Worm (Caenorhabditis elegans): ENCODE results near the gene Y73C8B.9.

Gene Y73C8B.9

ce11 chrV:3195814-3196213, 2.5 kb downstream of the Y73C8B.9 start:
- no peak for TF ChIP-seq sem-2 (GFP tag; optimal IDR thresholded peaks at IDR 0.05)
- no peak for TF ChIP-seq lsy-2 (tag; optimal IDR thresholded peaks at IDR 0.05)
- no peak for TF ChIP-seq mep-1 (tag; optimal IDR thresholded peaks at IDR 0.05)

ce11 chrV:3196832-3197329, 3.5 kb downstream of the Y73C8B.9 start, which contains the start of the genes Y73C8B.1 and Y73C8B.5:
TSS of gene Y73C8B.1 (minus strand) at chrV:3196882.
TSS of gene Y73C8B.5 (plus strand) at chrV:3197268.
- no peak for TF ChIP-seq elt-1 (tag; optimal IDR thresholded peaks at IDR 0.05; ENCODE audit: borderline replicate concordance, insufficient read depth)
- TF ChIP-seq sptf-1 (tag; optimal IDR thresholded peaks at IDR 0.05) = no peak
- TF ChIP-seq ces-1 (GFP tag; optimal IDR thresholded peaks at IDR 0.05) = no peak
- no peak for TF ChIP-seq unc-39 (tag; optimal IDR thresholded peaks at IDR 0.05)
- TF ChIP-seq nhr-28 (tag; optimal IDR thresholded peaks at IDR 0.05) = no peak
- TF ChIP-seq mab-5 (tag; optimal IDR thresholded peaks at IDR 0.05) = no peak
- TF ChIP-seq ceh-39 (tag; optimal IDR thresholded peaks at IDR 0.05) = no peak
- TF ChIP-seq ztf-11 (tag; optimal IDR thresholded peaks at IDR 0.05) = no peak
- no peak for TF ChIP-seq lsy-2 (tag; optimal IDR thresholded peaks at IDR 0.05)
- TF ChIP-seq bed-3 (GFP tag; optimal IDR thresholded peaks at IDR 0.05) = no peak
- no peak for TF ChIP-seq M03D4.4 (tag; optimal IDR thresholded peaks at IDR 0.05)

- TF ChIP-seq unc-62 (GFP tag; optimal IDR thresholded peaks at IDR 0.05) = no peak
Measured at ce11 chrV:3200323-3200722, 7.0 kb downstream of the Y73C8B.9 start, which contains the start of gene K08D9.4. TSS of gene K08D9.4 (minus strand) at chrV:3200423.

ce11 chrV:3204433-3204832, 11.1 kb downstream of the Y73C8B.9 start:
- TF ChIP-seq ces-1 (GFP tag; optimal IDR thresholded peaks at IDR 0.05) (no peak), lsy-2 (tag; optimal IDR thresholded peaks at IDR 0.05) (no peak), nhr-237 (tag; optimal IDR thresholded peaks at IDR 0.05) (no peak), snpc-4 (tag; optimal IDR thresholded peaks at IDR 0.05) (no peak), unc-39 (tag; optimal IDR thresholded peaks at IDR 0.05) (no peak), flh-1 (GFP tag; optimal IDR thresholded peaks at IDR 0.05) (no peak), tbx-8 (GFP tag; optimal IDR thresholded peaks at IDR 0.05) (no peak), ceh-83 (GFP tag; optimal IDR thresholded peaks at IDR 0.05) (no peak), M03D4.4 (tag; optimal IDR thresholded peaks at IDR 0.05) (no peak), elt-3 (tag; optimal IDR thresholded peaks at IDR 0.05) (no peak), ceh-43 (GFP tag; optimal IDR thresholded peaks at IDR 0.05) (no peak), mls-2 (tag; optimal IDR thresholded peaks at IDR 0.05) (no peak), unc-62 (GFP tag; optimal IDR thresholded peaks at IDR 0.05) (no peak), drap-1 (GFP tag; optimal IDR thresholded peaks at IDR 0.05) (no peak), lin-13 (tag; optimal IDR thresholded peaks at IDR 0.05) (no peak), nhr-28 (tag; optimal IDR thresholded peaks at IDR 0.05) (no peak), ceh-39 (tag; optimal IDR thresholded peaks at IDR 0.05) (no peak), ham-2 (GFP tag; optimal IDR thresholded peaks at IDR 0.05) (no peak), unc-120 (tag; optimal IDR thresholded peaks at IDR 0.05; ENCODE audit: poor library complexity, severe bottlenecking) (no peak), nhr-76 (tag; optimal IDR thresholded peaks at IDR 0.05) (no peak)

ce11 chrV:3208940-3209339, 15.6 kb downstream of the Y73C8B.9 start:
- TF ChIP-seq hlh-1 (tag; optimal IDR thresholded peaks at IDR 0.05) (peak; percentile 51), M03D4.4 (tag; optimal IDR thresholded peaks at IDR 0.05) (no peak), mep-1 (tag; optimal IDR thresholded peaks at IDR 0.05) (no peak)

- no peak for TF ChIP-seq ztf-11 (tag; optimal IDR thresholded peaks at IDR 0.05)
- TF ChIP-seq cnd-1 (tag; optimal IDR thresholded peaks at IDR 0.05) = no peak
- TF ChIP-seq unc-120 (tag; optimal IDR thresholded peaks at IDR 0.05; ENCODE audit: poor library complexity, severe bottlenecking) = no peak
- TF ChIP-seq lin-13 (tag; optimal IDR thresholded peaks at IDR 0.05) = no peak
- no peak for TF ChIP-seq hlh-1 (tag; optimal IDR thresholded peaks at IDR 0.05)
- TF ChIP-seq bed-3 (GFP tag; optimal IDR thresholded peaks at IDR 0.05) = no peak
- no peak for TF ChIP-seq ces-1 (GFP tag; optimal IDR thresholded peaks at IDR 0.05)
- TF ChIP-seq ceh-83 (GFP tag; optimal IDR thresholded peaks at IDR 0.05) = no peak
- TF ChIP-seq pha-4 (tag; optimal IDR thresholded peaks at IDR 0.05) = no peak
- no peak for TF ChIP-seq sptf-1 (tag; optimal IDR thresholded peaks at IDR 0.05)
- no peak for TF ChIP-seq nhr-76 (tag; optimal IDR thresholded peaks at IDR 0.05)
- no peak for TF ChIP-seq mep-1 (tag; optimal IDR thresholded peaks at IDR 0.05)
- TF ChIP-seq unc-62 (GFP tag; optimal IDR thresholded peaks at IDR 0.05) = no peak
- no peak for TF ChIP-seq M03D4.4 (tag; optimal IDR thresholded peaks at IDR 0.05)
- TF ChIP-seq unc-39 (tag; optimal IDR thresholded peaks at IDR 0.05) = no peak
- no peak for TF ChIP-seq sem-2 (GFP tag; optimal IDR thresholded peaks at IDR 0.05)
- no peak for TF ChIP-seq nhr-12 (tag; optimal IDR thresholded peaks at IDR 0.05)
- TF ChIP-seq snpc-4 (tag; optimal IDR thresholded peaks at IDR 0.05) = no peak
- TF ChIP-seq lin-32 (GFP tag; optimal IDR thresholded peaks at IDR 0.05) = no peak
Measured at ce11 chrV:3210147-3210546, 16.8 kb downstream of the Y73C8B.9 start, which contains the start of gene apx-1. TSS of gene apx-1 (plus strand) at chrV:3210196.
